Worm (Caenorhabditis elegans) whole organism, mixed stage, embryonic: ENCODE results near the gene C05E11.3.

Experiments used
- drap-1 ChIP-seq: fragments of 200-800 bp; sonication (Bioruptor generic); optimal IDR thresholded peaks from 3 replicates; lab custom pipeline; 2018; ENCODE audit warnings: mild to moderate bottlenecking, missing genetic modification characterization, missing compliant biosample characterization
- elt-1 ChIP-seq: sonication (generic microtip); optimal IDR thresholded peaks from 2 replicates; lab custom pipeline; 2017; ENCODE audit warnings: missing genetic modification characterization, mild to moderate bottlenecking, missing compliant biosample characterization, antibody characterized with exemption, moderate library complexity, borderline replicate concordance; ENCODE audit not compliant: insufficient read depth
- elt-3 ChIP-seq: fragments of 150-350 bp; optimal IDR thresholded peaks from 2 replicates; lab custom pipeline; 2014; ENCODE audit warnings: missing biosample characterization, missing genetic modification characterization
- ham-2 ChIP-seq: fragments of 200-800 bp; sonication (Bioruptor generic); optimal IDR thresholded peaks from 2 replicates; lab custom pipeline; 2018; ENCODE audit warnings: mild to moderate bottlenecking, missing genetic modification characterization, missing compliant biosample characterization
- nhr-12 ChIP-seq: fragments of 150-350 bp; optimal IDR thresholded peaks from 2 replicates; lab custom pipeline; 2014; ENCODE audit warnings: missing biosample characterization, missing genetic modification characterization
- nhr-237 ChIP-seq: fragments of 150-350 bp; optimal IDR thresholded peaks from 2 replicates; lab custom pipeline; 2014; ENCODE audit warnings: missing biosample characterization, missing genetic modification characterization
- nhr-76 ChIP-seq: sonication (generic microtip); optimal IDR thresholded peaks from 2 replicates; lab custom pipeline; 2017; ENCODE audit warnings: missing biosample characterization, missing genetic modification characterization
- pha-4 ChIP-seq: fragments of 150-350 bp; optimal IDR thresholded peaks from 2 replicates; lab custom pipeline; 2018; ENCODE audit warnings: missing biosample characterization, missing genetic modification reagents, missing genetic modification characterization
- sem-2 ChIP-seq: fragments of 200-800 bp; sonication (Bioruptor generic); optimal IDR thresholded peaks from 2 replicates; lab custom pipeline; 2018; ENCODE audit warnings: mild to moderate bottlenecking, missing genetic modification characterization, missing compliant biosample characterization
- sptf-1 ChIP-seq: sonication (generic microtip); optimal IDR thresholded peaks from 2 replicates; lab custom pipeline; 2017; ENCODE audit warnings: mild to moderate bottlenecking, missing genetic modification characterization, moderate library complexity, missing compliant biosample characterization
- unc-120 ChIP-seq: sonication (generic microtip); optimal IDR thresholded peaks from 2 replicates; lab custom pipeline; 2017; ENCODE audit warnings: missing genetic modification characterization, missing compliant biosample characterization; ENCODE audit not compliant: poor library complexity, severe bottlenecking
- unc-39 ChIP-seq: fragments of 150-350 bp; optimal IDR thresholded peaks from 2 replicates; lab custom pipeline; 2014; ENCODE audit warnings: missing biosample characterization, missing genetic modification characterization
- unc-62 ChIP-seq: fragments of 150-350 bp; optimal IDR thresholded peaks from 2 replicates; lab custom pipeline; 2014; ENCODE audit warnings: missing biosample characterization, missing genetic modification reagents, missing genetic modification characterization
- ztf-11 ChIP-seq: fragments of 150-350 bp; optimal IDR thresholded peaks from 2 replicates; lab custom pipeline; 2014; ENCODE audit warnings: missing biosample characterization, missing genetic modification characterization

- TF ChIP-seq nhr-12 (tag; lab: Kevin White, UChicago): no peak
- TF ChIP-seq unc-39: no peak
- TF ChIP-seq sem-2 (GFP tag; lab: Kevin White, UChicago): no peak
- TF ChIP-seq ham-2 (GFP tag; lab: Kevin White, UChicago): no peak
- no peak for TF ChIP-seq elt-3
- no peak for TF ChIP-seq elt-1
- TF ChIP-seq drap-1 (GFP tag; lab: Kevin White, UChicago): no peak
- TF ChIP-seq unc-62: no peak
- TF ChIP-seq nhr-76 (tag; lab: Kevin White, UChicago): no peak
- TF ChIP-seq pha-4 (tag; lab: Kevin White, UChicago): no peak
- no peak for TF ChIP-seq unc-120 (tag; lab: Kevin White, UChicago)
- no peak for TF ChIP-seq nhr-237 (tag; lab: Kevin White, UChicago)
- TF ChIP-seq sptf-1 (tag; lab: Kevin White, UChicago): peak; percentile 33
- no peak for TF ChIP-seq ztf-11 (tag; lab: Kevin White, UChicago)
Observed at ce11 chrX:4620019-4620418, 42.0 kb downstream of the C05E11.3 start.
